Worm (Caenorhabditis elegans) whole organism, L4 larva: ENCODE measurements around the gene dre-1.

Source experiments
- F26F4.8 ChIP-seq: fragments of 200-800 bp; sonication (Bioruptor generic); conservative IDR thresholded peaks from 2 replicates; pipeline ENCODE4 v1.3.6; 2022; ENCODE audit warnings: missing genetic modification characterization, missing compliant biosample characterization
- F44E2.7 ChIP-seq: fragments of 200-800 bp; sonication (Bioruptor generic); IDR thresholded peaks from 2 replicates; pipeline ENCODE4 v2.1.2; 2022; ENCODE audit warnings: missing genetic modification characterization, missing compliant biosample characterization
- R02D3.7 ChIP-seq: fragments of 150-350 bp; sonication (generic microtip); optimal IDR thresholded peaks from 3 replicates; lab custom pipeline; 2014; ENCODE audit warnings: missing biosample characterization, missing genetic modification characterization
- T20F7.1 ChIP-seq: fragments of 200-800 bp; sonication (Bioruptor generic); optimal IDR thresholded peaks from 2 replicates; lab custom pipeline; 2018; ENCODE audit warnings: mild to moderate bottlenecking, missing genetic modification characterization, missing compliant biosample characterization
- Y48G9A.11 ChIP-seq: fragments of 200-800 bp; sonication (Bioruptor generic); IDR thresholded peaks from 2 replicates; pipeline ENCODE4 v1.3.6; 2022; ENCODE audit warnings: missing genetic modification reagents, missing genetic modification characterization, missing compliant biosample characterization
- Y5F2A.4 ChIP-seq: fragments of 200-800 bp; sonication (Bioruptor generic); optimal IDR thresholded peaks from 2 replicates; lab custom pipeline; 2018; ENCODE audit warnings: mild to moderate bottlenecking, missing genetic modification characterization, missing compliant biosample characterization
- ZK337.2 ChIP-seq: fragments of 200-800 bp; sonication (Bioruptor generic); IDR thresholded peaks from 2 replicates; pipeline ENCODE4 v1.3.6; 2022; ENCODE audit warnings: missing genetic modification reagents, missing genetic modification characterization, missing compliant biosample characterization
- aha-1 ChIP-seq: fragments of 150-350 bp; peaks from one replicate; lab custom pipeline; 2014; ENCODE audit warnings: missing biosample characterization, missing genetic modification characterization
- arid-1 ChIP-seq: fragments of 200-800 bp; sonication (Bioruptor generic); conservative IDR thresholded peaks from 2 replicates; pipeline ENCODE4 v1.3.6; 2022; ENCODE audit warnings: missing genetic modification reagents, missing genetic modification characterization, missing compliant biosample characterization
- ceh-32 ChIP-seq: sonication (generic microtip); optimal IDR thresholded peaks from 2 replicates; lab custom pipeline; 2016; ENCODE audit warnings: mild to moderate bottlenecking, missing genetic modification characterization, missing compliant biosample characterization; ENCODE audit not compliant: poor library complexity
- ceh-82 ChIP-seq: sonication (generic microtip); optimal IDR thresholded peaks from 2 replicates; lab custom pipeline; 2017; ENCODE audit warnings: missing biosample characterization, missing genetic modification characterization
- ctbp-1 ChIP-seq: fragments of 200-800 bp; sonication (Bioruptor generic); IDR thresholded peaks from 2 replicates; pipeline ENCODE4 v1.3.6; 2022; ENCODE audit warnings: missing genetic modification reagents, missing genetic modification characterization, missing compliant biosample characterization
- daf-16 ChIP-seq, 3 experiments: sonication (generic microtip); optimal IDR thresholded peaks; 2 replicates each; lab custom pipeline; 2016 to 2017; ENCODE audit warnings: missing genetic modification characterization in 3 of 3, missing genetic modification reagents in 3 of 3, mild to moderate bottlenecking in 2 of 3, missing compliant biosample characterization in 2 of 3, missing biosample characterization in 1 of 3, moderate library complexity in 1 of 3
- daf-8 ChIP-seq: fragments of 200-800 bp; sonication (Bioruptor generic); IDR thresholded peaks from 2 replicates; pipeline ENCODE4 v1.3.6; 2022; ENCODE audit warnings: missing genetic modification characterization, missing compliant biosample characterization
- dve-1 ChIP-seq: sonication (generic microtip); optimal IDR thresholded peaks from 2 replicates; lab custom pipeline; 2017; ENCODE audit warnings: antibody characterized with exemption, mild to moderate bottlenecking, missing genetic modification characterization, missing compliant biosample characterization; ENCODE audit not compliant: insufficient read depth
- hlh-11 ChIP-seq: fragments of 200-800 bp; sonication (Bioruptor generic); optimal IDR thresholded peaks from 2 replicates; lab custom pipeline; 2018; ENCODE audit warnings: mild to moderate bottlenecking, missing genetic modification characterization, missing compliant biosample characterization
- hlh-30 ChIP-seq: sonication (generic microtip); optimal IDR thresholded peaks from 2 replicates; lab custom pipeline; 2017; ENCODE audit warnings: antibody characterized with exemption, mild to moderate bottlenecking, missing genetic modification characterization, missing compliant biosample characterization; ENCODE audit not compliant: insufficient read depth
- lin-1 ChIP-seq: fragments of 200-800 bp; sonication (Bioruptor generic); IDR thresholded peaks from 2 replicates; pipeline ENCODE4 v1.3.6; 2022; ENCODE audit warnings: missing genetic modification reagents, missing genetic modification characterization, missing compliant biosample characterization
- lin-13 ChIP-seq: fragments of 150-350 bp; optimal IDR thresholded peaks from 2 replicates; lab custom pipeline; 2014; ENCODE audit warnings: missing biosample characterization, missing genetic modification reagents, missing genetic modification characterization
- lin-15B ChIP-seq: fragments of 150-350 bp; sonication (generic microtip); optimal IDR thresholded peaks from 3 replicates; lab custom pipeline; 2014; ENCODE audit warnings: missing biosample characterization, missing genetic modification characterization
- lsy-2 ChIP-seq, 2 experiments: fragments of 150-350 bp in 1 of 2; sonication (generic microtip) in 1 of 2; optimal IDR thresholded peaks; 2 replicates each; lab custom pipeline; 2014 to 2017; ENCODE audit warnings: missing biosample characterization in 2 of 2, missing genetic modification characterization in 2 of 2
- mdl-1 ChIP-seq, 2 experiments: fragments of 150-350 bp in 1 of 2; sonication (generic microtip) in 1 of 2; optimal IDR thresholded peaks; 2 replicates each; lab custom pipeline; 2014 to 2017; ENCODE audit warnings: missing biosample characterization in 2 of 2, missing genetic modification characterization in 2 of 2
- mxl-2 ChIP-seq: fragments of 200-800 bp; sonication (Bioruptor generic); conservative IDR thresholded peaks from 2 replicates; pipeline ENCODE4 v1.3.6; 2022; ENCODE audit warnings: missing genetic modification reagents, missing genetic modification characterization, missing compliant biosample characterization
- mxl-3 ChIP-seq: fragments of 200-800 bp; sonication (Bioruptor generic); optimal IDR thresholded peaks from 2 replicates; lab custom pipeline; 2018; ENCODE audit warnings: mild to moderate bottlenecking, missing genetic modification characterization, missing compliant biosample characterization
- nhr-11 ChIP-seq: fragments of 150-350 bp; optimal IDR thresholded peaks from 2 replicates; lab custom pipeline; 2014; ENCODE audit warnings: missing biosample characterization, missing genetic modification characterization
- nhr-237 ChIP-seq: sonication (generic microtip); optimal IDR thresholded peaks from 2 replicates; lab custom pipeline; 2017; ENCODE audit warnings: missing biosample characterization, missing genetic modification characterization
- nhr-25 ChIP-seq: sonication (generic microtip); optimal IDR thresholded peaks from 2 replicates; lab custom pipeline; 2017; ENCODE audit warnings: missing genetic modification characterization, mild to moderate bottlenecking, missing compliant biosample characterization, antibody characterized with exemption, moderate library complexity, borderline replicate concordance; ENCODE audit not compliant: insufficient read depth
- nhr-28 ChIP-seq: fragments of 150-350 bp; optimal IDR thresholded peaks from 2 replicates; lab custom pipeline; 2014; ENCODE audit warnings: missing biosample characterization, missing genetic modification characterization
- nhr-42 ChIP-seq: fragments of 200-800 bp; sonication (Bioruptor generic); IDR thresholded peaks from 2 replicates; pipeline ENCODE4 v1.3.6; 2022; ENCODE audit warnings: missing genetic modification characterization, missing compliant biosample characterization
- nhr-6 ChIP-seq: fragments of 150-350 bp; optimal IDR thresholded peaks from 2 replicates; lab custom pipeline; 2014; ENCODE audit warnings: missing biosample characterization, missing genetic modification characterization
- php-3 ChIP-seq: fragments of 200-800 bp; sonication (Bioruptor generic); IDR thresholded peaks from 2 replicates; pipeline ENCODE4 v1.3.6; 2022; ENCODE audit warnings: missing genetic modification reagents, missing genetic modification characterization, missing compliant biosample characterization
- set-16 ChIP-seq: fragments of 200-800 bp; sonication (Bioruptor generic); IDR thresholded peaks from 2 replicates; pipeline ENCODE4 v1.3.6; 2022; ENCODE audit warnings: missing genetic modification reagents, missing genetic modification characterization, missing compliant biosample characterization
- spr-3 ChIP-seq: fragments of 200-800 bp; sonication (Bioruptor generic); optimal IDR thresholded peaks from 2 replicates; lab custom pipeline; 2018; ENCODE audit warnings: mild to moderate bottlenecking, missing genetic modification characterization, missing compliant biosample characterization
- tag-97 ChIP-seq: fragments of 200-800 bp; sonication (Bioruptor generic); IDR thresholded peaks from 2 replicates; pipeline ENCODE4 v1.3.6; 2022; ENCODE audit warnings: missing genetic modification characterization, missing compliant biosample characterization
- unc-62 ChIP-seq, 3 experiments: fragments of 150-350 bp in 1 of 3; sonication (generic microtip); optimal IDR thresholded peaks in 2 of 3; peaks in 1 of 3; 1 replicate in 1 of 3; 2 replicates in 2 of 3; lab custom pipeline; 2014 to 2017; ENCODE audit warnings: missing biosample characterization in 3 of 3, missing genetic modification characterization in 3 of 3, missing genetic modification reagents in 3 of 3, missing genotype in 1 of 3
- vab-7 ChIP-seq: fragments of 200-800 bp; sonication (Bioruptor generic); IDR thresholded peaks from 2 replicates; pipeline ENCODE4 v1.3.6; 2022; ENCODE audit warnings: missing genetic modification reagents, missing genetic modification characterization, missing compliant biosample characterization

The dre-1 gene

ce11 chrV:6551707-6552390, 5.5 kb upstream of the dre-1 start, which contains the start of gene twk-10 (continued):
- no peak for TF ChIP-seq T20F7.1 (GFP tag; lab: Kevin White, UChicago)
- TF ChIP-seq nhr-6 (tag; lab: Kevin White, UChicago) = no peak
- TF ChIP-seq nhr-28 (tag; lab: Kevin White, UChicago) = peak; percentile 26
- TF ChIP-seq vab-7 (GFP tag; lab: Robert Waterston, UW) = peak; percentile 78
- TF ChIP-seq lin-1 (GFP tag; lab: Robert Waterston, UW) = 0 out of 2 replicates have a peak, but pooled peaks have one; percentile 42
- TF ChIP-seq nhr-237 (tag; lab: Kevin White, UChicago) = no peak
- no peak for TF ChIP-seq ceh-82 (tag; lab: Kevin White, UChicago)
- TF ChIP-seq, all 104 proteins: peak for 32

DNA sequence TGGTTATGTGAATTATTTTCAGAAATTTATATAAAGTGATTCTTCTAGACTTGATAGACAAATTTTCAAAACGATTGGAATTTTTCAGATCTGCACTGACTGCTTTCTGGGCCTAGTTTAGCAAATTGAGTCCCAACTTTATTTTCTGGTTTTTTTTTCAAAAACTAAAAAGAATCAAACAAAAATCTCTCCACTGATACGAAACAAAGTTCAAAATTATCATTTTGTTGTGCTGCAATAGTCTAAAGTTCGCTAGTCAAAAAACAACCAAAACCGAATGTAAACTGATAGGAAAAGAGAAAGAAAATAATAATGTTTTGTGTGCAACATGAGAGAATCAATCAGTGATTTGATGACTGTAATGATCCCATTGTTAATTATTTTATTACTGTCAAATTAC, 3.6 kb upstream of the dre-1 start, which contains the start of gene lipl-4:
Gene lipl-4 (plus strand): TSS at position 301 of the 400 bp plus-strand sequence.
- TF ChIP-seq daf-16 (GFP tag; optimal IDR thresholded peaks at IDR 0.05; lab: Kevin White, UChicago) (no peak), daf-16 (tag; optimal IDR thresholded peaks at IDR 0.05; lab: Kevin White, UChicago) (peak; percentile 53), ceh-82 (tag; lab: Kevin White, UChicago) (no peak), F26F4.8 (GFP tag; lab: Robert Waterston, UW) (no peak), R02D3.7 (tag; lab: Kevin White, UChicago) (no peak), vab-7 (GFP tag; lab: Robert Waterston, UW) (no peak), dve-1 (tag; lab: Kevin White, UChicago) (peak; percentile 1)
- TF ChIP-seq, all 104 proteins: peak for 2

DNA sequence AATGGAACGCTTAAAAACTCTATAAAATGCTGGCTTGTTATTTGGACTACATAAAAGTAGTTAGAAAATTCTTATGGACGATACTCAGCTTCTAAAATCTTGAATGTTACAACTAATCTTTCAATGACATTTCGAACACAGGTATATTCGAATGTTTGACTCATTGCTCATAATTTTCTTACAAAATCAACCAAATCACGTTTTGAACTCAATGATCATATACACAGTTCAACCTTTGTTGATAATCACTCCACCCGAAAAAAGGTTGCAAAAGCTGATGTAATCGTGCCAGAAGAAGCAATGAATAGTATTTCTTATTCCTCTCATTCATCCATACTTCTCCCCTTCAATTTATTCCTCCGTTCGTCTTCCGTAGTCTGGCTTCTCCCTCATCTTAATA, 2.8 kb upstream of the dre-1 start, which contains the start of gene K04A8.20:
Gene K04A8.20 (plus strand): TSS at position 301 of the 400 bp plus-strand sequence.
- TF ChIP-seq nhr-42 (no peak), dve-1 (tag; lab: Kevin White, UChicago) (peak; percentile 2)

DNA sequence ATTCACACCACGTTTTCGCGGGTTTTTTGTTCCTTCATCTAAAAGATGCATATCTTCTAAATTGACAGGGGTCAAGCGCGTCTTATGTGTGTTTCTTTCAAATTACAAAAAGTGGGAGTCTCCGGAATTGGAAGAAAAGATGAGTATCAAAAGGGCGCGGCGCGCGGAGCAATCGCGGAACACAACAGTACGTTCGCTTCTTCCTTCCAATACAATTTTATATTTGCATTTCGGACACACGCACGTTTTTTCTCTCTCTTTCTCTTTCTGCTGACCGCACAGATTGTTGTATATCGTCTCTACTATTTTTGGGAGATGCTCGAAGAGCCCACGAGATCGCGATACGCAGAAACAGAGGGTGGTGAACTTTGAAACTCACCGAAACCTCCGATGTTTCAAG, 2.0 kb upstream of the dre-1 start:
- TF ChIP-seq php-3 (no peak), lin-13 (no peak), mdl-1 (tag; optimal IDR thresholded peaks at IDR 0.05; lab: Kevin White, UChicago) (peak in 1 of 2 experiments; percentile 8), dve-1 (tag; lab: Kevin White, UChicago) (peak; percentile 22), unc-62 (GFP tag; optimal IDR thresholded peaks at IDR 0.05 in 1 of 2; lab: Kevin White, UChicago) (peak in 1 of 2 experiments; percentile 95), unc-62 (tag; optimal IDR thresholded peaks at IDR 0.05; lab: Kevin White, UChicago) (no peak), aha-1 (tag; lab: Kevin White, UChicago) (peak; percentile 37)

- TF ChIP-seq nhr-25 (tag; lab: Kevin White, UChicago) (peak; percentile 33), hlh-30 (tag; lab: Kevin White, UChicago) (peak; percentile 51), unc-62 (GFP tag; optimal IDR thresholded peaks at IDR 0.05 in 1 of 2; lab: Kevin White, UChicago) (peak in 1 of 2 experiments; percentile 78), unc-62 (tag; optimal IDR thresholded peaks at IDR 0.05; lab: Kevin White, UChicago) (no peak), ctbp-1 (GFP tag; lab: Robert Waterston, UW) (no peak), daf-8 (GFP tag; lab: Robert Waterston, UW) (no peak), mxl-3 (peak; percentile 57), arid-1 (no peak)
- TF ChIP-seq, all 104 proteins: peak for 4
These were observed 1.3 kb downstream of the dre-1 start for ce11 chrV:6544999-6545398.

DNA sequence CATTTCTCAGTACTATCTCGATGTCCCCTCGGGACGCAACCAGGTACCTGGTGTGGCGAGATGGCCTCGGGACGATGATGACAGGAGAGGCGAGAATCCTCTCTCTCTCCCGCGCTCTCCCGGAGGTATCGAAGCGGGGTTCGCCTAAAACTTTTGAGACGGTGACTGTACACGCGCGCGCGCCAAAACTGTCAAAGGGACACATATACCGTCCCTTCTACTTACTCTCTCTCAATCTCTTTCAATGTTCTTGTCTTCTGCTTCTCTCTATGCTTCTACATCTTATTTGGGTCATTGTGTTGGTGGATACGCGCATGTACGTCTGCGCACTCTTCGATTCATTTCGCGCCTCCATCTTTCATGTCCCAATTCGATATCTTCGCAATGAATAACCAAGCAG, 4.4 kb downstream of the dre-1 start:
- no peak for TF ChIP-seq daf-16 (GFP tag; optimal IDR thresholded peaks at IDR 0.05; lab: Kevin White, UChicago)
- TF ChIP-seq daf-16 (tag; optimal IDR thresholded peaks at IDR 0.05; lab: Kevin White, UChicago) = no peak
- TF ChIP-seq hlh-11 (tag; lab: Kevin White, UChicago) = peak; percentile 46
- no peak for TF ChIP-seq spr-3 (GFP tag; lab: Kevin White, UChicago)
- no peak for TF ChIP-seq Y48G9A.11 (GFP tag; lab: Robert Waterston, UW)
- no peak for TF ChIP-seq lin-15B (tag; lab: Kevin White, UChicago)
- peak; percentile 90 for TF ChIP-seq set-16
- TF ChIP-seq ceh-32 (tag; lab: Kevin White, UChicago) = no peak
- no peak for TF ChIP-seq ZK337.2 (GFP tag; lab: Robert Waterston, UW)
- no peak for TF ChIP-seq nhr-11 (tag; lab: Kevin White, UChicago)
- TF ChIP-seq hlh-30 (tag; lab: Kevin White, UChicago) = peak; percentile 45
- TF ChIP-seq tag-97 (GFP tag; lab: Robert Waterston, UW) = no peak
- TF ChIP-seq nhr-6 (tag; lab: Kevin White, UChicago) = no peak
- no peak for TF ChIP-seq F44E2.7
- TF ChIP-seq lsy-2 (tag; optimal IDR thresholded peaks at IDR 0.05; lab: Kevin White, UChicago) = peak in 1 of 2 experiments; percentile 10
- no peak for TF ChIP-seq nhr-42
- TF ChIP-seq Y5F2A.4 = no peak
- no peak for TF ChIP-seq lin-13
- TF ChIP-seq mxl-2 (GFP tag; lab: Robert Waterston, UW) = no peak
